Fruit fly (Drosophila melanogaster): Measurements from ENCODE around the gene Brd.

Brd gene

dm6 chr3L:14962729-14963128 is 9.7 kb upstream of the Brd start:
- TF ChIP-seq kay (GFP tag; ENCODE audit: borderline replicate concordance) (no peak), Crg-1 (GFP tag; optimal IDR thresholded peaks at IDR 0.05) (no peak), toe (GFP tag; optimal IDR thresholded peaks at IDR 0.05) (no peak), Hr96 (GFP tag; optimal IDR thresholded peaks at IDR 0.05) (no peak), cic (GFP tag; optimal IDR thresholded peaks at IDR 0.05) (no peak), CG33017 (tag; optimal IDR thresholded peaks at IDR 0.05) (no peak), ovo (GFP tag; optimal IDR thresholded peaks at IDR 0.05) (no peak), CG7101 (tag; optimal IDR thresholded peaks at IDR 0.05) (no peak), CG5204 (GFP tag; optimal IDR thresholded peaks at IDR 0.05) (no peak), pad (GFP tag; optimal IDR thresholded peaks at IDR 0.05) (no peak), bab1 (GFP tag; optimal IDR thresholded peaks at IDR 0.05) (no peak), Clk (GFP tag; optimal IDR thresholded peaks at IDR 0.05) (no peak), CG1620 (GFP tag; optimal IDR thresholded peaks at IDR 0.05) (no peak), tj (GFP tag; optimal IDR thresholded peaks at IDR 0.05) (no peak)

dm6 chr3L:14964862-14965261 is 7.6 kb upstream of the Brd start:
- TF ChIP-seq CG7045 (GFP tag; optimal IDR thresholded peaks at IDR 0.05), result no peak
- no peak for TF ChIP-seq bab1 (GFP tag; optimal IDR thresholded peaks at IDR 0.05)
- TF ChIP-seq Crg-1 (GFP tag; optimal IDR thresholded peaks at IDR 0.05), result no peak
- TF ChIP-seq cnc (optimal IDR thresholded peaks at IDR 0.05), result no peak
- no peak for TF ChIP-seq Hr96 (GFP tag; optimal IDR thresholded peaks at IDR 0.05)
- no peak for TF ChIP-seq CG12768 (GFP tag; optimal IDR thresholded peaks at IDR 0.05)
- TF ChIP-seq Clk (GFP tag; optimal IDR thresholded peaks at IDR 0.05), result no peak
- TF ChIP-seq CG14711 (tag; optimal IDR thresholded peaks at IDR 0.05), result no peak
- no peak for TF ChIP-seq CG11617 (GFP tag; optimal IDR thresholded peaks at IDR 0.05)
- TF ChIP-seq CG1620 (GFP tag; optimal IDR thresholded peaks at IDR 0.05), result no peak
- no peak for TF ChIP-seq kay (GFP tag; ENCODE audit: borderline replicate concordance)
- TF ChIP-seq toe (GFP tag; optimal IDR thresholded peaks at IDR 0.05), result no peak
- TF ChIP-seq tj (GFP tag; optimal IDR thresholded peaks at IDR 0.05), result no peak
- TF ChIP-seq CG7101 (tag; optimal IDR thresholded peaks at IDR 0.05), result no peak
- TF ChIP-seq ovo (GFP tag; optimal IDR thresholded peaks at IDR 0.05), result no peak
- no peak for TF ChIP-seq CG33017 (tag; optimal IDR thresholded peaks at IDR 0.05)
- TF ChIP-seq pad (GFP tag; optimal IDR thresholded peaks at IDR 0.05), result no peak

dm6 chr3L:14966199-14966858 is 6.1 kb upstream of the Brd start:
- TF ChIP-seq CG1620 (GFP tag; optimal IDR thresholded peaks at IDR 0.05), result no peak
- no peak for TF ChIP-seq cic (GFP tag; optimal IDR thresholded peaks at IDR 0.05)
- no peak for TF ChIP-seq toe (GFP tag; optimal IDR thresholded peaks at IDR 0.05)
- no peak for TF ChIP-seq ovo (GFP tag; optimal IDR thresholded peaks at IDR 0.05)
- no peak for TF ChIP-seq tj (GFP tag; optimal IDR thresholded peaks at IDR 0.05)
- TF ChIP-seq kay (GFP tag; ENCODE audit: borderline replicate concordance), result no peak
- TF ChIP-seq CG12768 (GFP tag; optimal IDR thresholded peaks at IDR 0.05), result no peak
- no peak for TF ChIP-seq bab1 (GFP tag; optimal IDR thresholded peaks at IDR 0.05)
- no peak for TF ChIP-seq Mnt (GFP tag; optimal IDR thresholded peaks at IDR 0.05)
- no peak for TF ChIP-seq CG7101 (tag; optimal IDR thresholded peaks at IDR 0.05)
- no peak for TF ChIP-seq Hr96 (GFP tag; optimal IDR thresholded peaks at IDR 0.05)
- no peak for TF ChIP-seq CG33017 (tag; optimal IDR thresholded peaks at IDR 0.05)
- TF ChIP-seq pad (GFP tag; optimal IDR thresholded peaks at IDR 0.05), result no peak
- TF ChIP-seq CG7045 (GFP tag; optimal IDR thresholded peaks at IDR 0.05), result no peak
- no peak for TF ChIP-seq CG5204 (GFP tag; optimal IDR thresholded peaks at IDR 0.05)
- TF ChIP-seq CG11617 (GFP tag; optimal IDR thresholded peaks at IDR 0.05), result no peak
- no peak for TF ChIP-seq Crg-1 (GFP tag; optimal IDR thresholded peaks at IDR 0.05)
- no peak for TF ChIP-seq Clk (GFP tag; optimal IDR thresholded peaks at IDR 0.05)

dm6 chr3L:14967691-14968538 is 4.6 kb upstream of the Brd start:
- TF ChIP-seq CG1620 (GFP tag; optimal IDR thresholded peaks at IDR 0.05), result no peak
- no peak for TF ChIP-seq ovo (GFP tag; optimal IDR thresholded peaks at IDR 0.05)
- TF ChIP-seq tj (GFP tag; optimal IDR thresholded peaks at IDR 0.05), result no peak
- TF ChIP-seq cic (GFP tag; optimal IDR thresholded peaks at IDR 0.05), result no peak
- no peak for TF ChIP-seq CG7045 (GFP tag; optimal IDR thresholded peaks at IDR 0.05)
- no peak for TF ChIP-seq CG33017 (tag; optimal IDR thresholded peaks at IDR 0.05)
- TF ChIP-seq bab1 (GFP tag; optimal IDR thresholded peaks at IDR 0.05), result no peak

dm6 chr3L:14968553-14968952 is 3.9 kb upstream of the Brd start:
- no peak for TF ChIP-seq cic (GFP tag; optimal IDR thresholded peaks at IDR 0.05)
- TF ChIP-seq tj (GFP tag; optimal IDR thresholded peaks at IDR 0.05), result no peak
- no peak for TF ChIP-seq cnc (optimal IDR thresholded peaks at IDR 0.05)
- TF ChIP-seq CG7101 (tag; optimal IDR thresholded peaks at IDR 0.05), result no peak
- no peak for TF ChIP-seq ovo (GFP tag; optimal IDR thresholded peaks at IDR 0.05)
- TF ChIP-seq toe (GFP tag; optimal IDR thresholded peaks at IDR 0.05), result no peak
- no peak for TF ChIP-seq bab1 (GFP tag; optimal IDR thresholded peaks at IDR 0.05)
- no peak for TF ChIP-seq Mnt (GFP tag; optimal IDR thresholded peaks at IDR 0.05)
- no peak for TF ChIP-seq Clk (GFP tag; optimal IDR thresholded peaks at IDR 0.05)
- TF ChIP-seq CG14711 (tag; optimal IDR thresholded peaks at IDR 0.05), result no peak
- TF ChIP-seq kay (GFP tag; ENCODE audit: borderline replicate concordance), result no peak
- TF ChIP-seq CG12768 (GFP tag; optimal IDR thresholded peaks at IDR 0.05), result no peak
- no peak for TF ChIP-seq Crg-1 (GFP tag; optimal IDR thresholded peaks at IDR 0.05)

- TF ChIP-seq CG1620 (GFP tag; optimal IDR thresholded peaks at IDR 0.05) (no peak), CG7101 (tag; optimal IDR thresholded peaks at IDR 0.05) (no peak), cic (GFP tag; optimal IDR thresholded peaks at IDR 0.05) (no peak), CG11617 (GFP tag; optimal IDR thresholded peaks at IDR 0.05) (no peak), tj (GFP tag; optimal IDR thresholded peaks at IDR 0.05) (no peak), CG5204 (GFP tag; optimal IDR thresholded peaks at IDR 0.05) (no peak), cnc (optimal IDR thresholded peaks at IDR 0.05) (no peak), toe (GFP tag; optimal IDR thresholded peaks at IDR 0.05) (no peak), Clk (GFP tag; optimal IDR thresholded peaks at IDR 0.05) (no peak), Crg-1 (GFP tag; optimal IDR thresholded peaks at IDR 0.05) (no peak), pad (GFP tag; optimal IDR thresholded peaks at IDR 0.05) (no peak), bab1 (GFP tag; optimal IDR thresholded peaks at IDR 0.05) (no peak), CG7045 (GFP tag; optimal IDR thresholded peaks at IDR 0.05) (no peak), Mnt (GFP tag; optimal IDR thresholded peaks at IDR 0.05) (no peak), Hr96 (GFP tag; optimal IDR thresholded peaks at IDR 0.05) (no peak), kay (GFP tag; ENCODE audit: borderline replicate concordance) (no peak), CG33017 (tag; optimal IDR thresholded peaks at IDR 0.05) (no peak), ovo (GFP tag; optimal IDR thresholded peaks at IDR 0.05) (no peak)
These were observed 3.3 kb upstream of the Brd start, which contains the start of gene Tom for dm6 chr3L:14969171-14969570. Tom (plus strand) TSS chr3L:14969344.
